Fruit fly (Drosophila melanogaster) whole organism, embryonic: ENCODE measurements around the gene CG33235.

ENCODE experiments used
- Aef1 ChIP-seq: fragments of 200-800 bp; sonication (Bioruptor generic); IDR thresholded peaks from 3 replicates; pipeline ENCODE4 v1.3.6; 2022; ENCODE audit warnings: missing biosample characterization, missing genetic modification characterization
- B-H1 ChIP-seq: fragments of 200-800 bp; sonication (Bioruptor generic); IDR thresholded peaks from 3 replicates; pipeline ENCODE4 v1.3.6; 2022; ENCODE audit warnings: missing biosample characterization, missing genetic modification characterization
- CG10565 ChIP-seq: fragments of 200-800 bp; sonication (Bioruptor generic); optimal IDR thresholded peaks from 3 replicates; lab custom pipeline; 2016; ENCODE audit warnings: missing biosample characterization, mild to moderate bottlenecking, missing genetic modification characterization
- CG12299 ChIP-seq: fragments of 200-800 bp; sonication (Bioruptor generic); optimal IDR thresholded peaks from 2 replicates; lab custom pipeline; 2018; ENCODE audit warnings: missing biosample characterization, mild to moderate bottlenecking, missing genetic modification characterization
- CG1233 ChIP-seq: fragments of 200-800 bp; sonication (Bioruptor generic); optimal IDR thresholded peaks from 4 replicates; lab custom pipeline; 2018; ENCODE audit warnings: missing biosample characterization, mild to moderate bottlenecking, missing genetic modification characterization
- CG12744 ChIP-seq: fragments of 200-800 bp; sonication (Bioruptor generic); optimal IDR thresholded peaks from 2 replicates; lab custom pipeline; 2016; ENCODE audit warnings: missing biosample characterization, missing genetic modification characterization
- CG12769 ChIP-seq: fragments of 200-800 bp; sonication (Bioruptor generic); optimal IDR thresholded peaks from 2 replicates; lab custom pipeline; 2019; ENCODE audit warnings: missing biosample characterization, mild to moderate bottlenecking, missing genetic modification characterization, moderate library complexity
- CG13296 ChIP-seq: fragments of 200-800 bp; sonication (Bioruptor generic); optimal IDR thresholded peaks from 3 replicates; lab custom pipeline; 2018; ENCODE audit warnings: missing biosample characterization, mild to moderate bottlenecking, missing genetic modification characterization
- CG13775 ChIP-seq: fragments of 200-800 bp; sonication (Bioruptor generic); optimal IDR thresholded peaks from 3 replicates; lab custom pipeline; 2017; ENCODE audit warnings: missing biosample characterization, mild to moderate bottlenecking, missing genetic modification characterization
- CG14710 ChIP-seq: fragments of 200-800 bp; sonication (Bioruptor generic); optimal IDR thresholded peaks from 3 replicates; lab custom pipeline; 2019; ENCODE audit warnings: missing biosample characterization, mild to moderate bottlenecking, missing genetic modification characterization, moderate library complexity
- CG1602 ChIP-seq: fragments of 200-800 bp; sonication (Bioruptor generic); optimal IDR thresholded peaks from 3 replicates; lab custom pipeline; 2016; ENCODE audit warnings: missing biosample characterization, missing genetic modification characterization
- CG17829 ChIP-seq: fragments of 200-800 bp; optimal IDR thresholded peaks from 2 replicates; lab custom pipeline; 2019; ENCODE audit warnings: missing biosample characterization, mild to moderate bottlenecking, missing genetic modification characterization, moderate library complexity
- CG2875 ChIP-seq: fragments of 200-800 bp; sonication (Bioruptor generic); optimal IDR thresholded peaks from 2 replicates; lab custom pipeline; 2017; ENCODE audit warnings: missing biosample characterization, mild to moderate bottlenecking, missing genetic modification characterization, missing genetic modification reagents
- CG31388 ChIP-seq: fragments of 200-800 bp; sonication (Bioruptor generic); optimal IDR thresholded peaks from 2 replicates; lab custom pipeline; 2016; ENCODE audit warnings: missing biosample characterization, missing genetic modification characterization
- CG32532 ChIP-seq: fragments of 200-800 bp; sonication (Bioruptor generic); IDR thresholded peaks from 2 replicates; pipeline ENCODE4 v1.3.6; 2022; ENCODE audit warnings: missing biosample characterization, missing genetic modification characterization
- CG32767 ChIP-seq: fragments of 200-800 bp; sonication (Bioruptor generic); IDR thresholded peaks from 2 replicates; pipeline ENCODE4 v1.3.6; 2022; ENCODE audit warnings: missing biosample characterization, missing genetic modification characterization
- CG3407 ChIP-seq: fragments of 200-800 bp; sonication (Bioruptor generic); optimal IDR thresholded peaks from 2 replicates; lab custom pipeline; 2018; ENCODE audit warnings: missing biosample characterization, mild to moderate bottlenecking, missing genetic modification characterization
- CG4617 ChIP-seq: fragments of 200-800 bp; sonication (Bioruptor generic); optimal IDR thresholded peaks from 3 replicates; lab custom pipeline; 2016; ENCODE audit warnings: missing biosample characterization, missing genetic modification characterization, borderline replicate concordance
- CG7357 ChIP-seq: fragments of 200-800 bp; sonication (Bioruptor generic); IDR thresholded peaks from 3 replicates; pipeline ENCODE4 v1.3.6; 2022; ENCODE audit warnings: missing biosample characterization, missing genetic modification characterization
- CG7372 ChIP-seq: fragments of 200-800 bp; sonication (Bioruptor generic); IDR thresholded peaks from 2 replicates; pipeline ENCODE4 v1.3.6; 2022; ENCODE audit warnings: missing biosample characterization, missing genetic modification characterization
- CoRest ChIP-seq: fragments of 200-800 bp; sonication (Bioruptor generic); optimal IDR thresholded peaks from 3 replicates; lab custom pipeline; 2018; ENCODE audit warnings: missing biosample characterization, mild to moderate bottlenecking, missing genetic modification characterization, moderate library complexity
- Dip2 ChIP-seq: fragments of 200-800 bp; sonication (Bioruptor generic); IDR thresholded peaks from 2 replicates; pipeline ENCODE4 v1.3.6; 2022; ENCODE audit warnings: missing biosample characterization, missing genetic modification characterization
- Doc3 ChIP-seq: fragments of 200-800 bp; sonication (Bioruptor generic); IDR thresholded peaks from 3 replicates; pipeline ENCODE4 v1.3.6; 2022; ENCODE audit warnings: missing biosample characterization, missing genetic modification characterization; ENCODE audit not compliant: partially characterized antibody
- Eip74EF ChIP-seq, 2 experiments: fragments of 200-800 bp in 1 of 2; fragments of >200 bp in 1 of 2; sonication (Bioruptor generic) in 1 of 2; optimal IDR thresholded peaks; 2 replicates each; lab custom pipeline; 2017 to 2019; ENCODE audit warnings: missing biosample characterization in 2 of 2, missing genetic modification characterization in 2 of 2, mild to moderate bottlenecking in 1 of 2, moderate library complexity in 1 of 2
- Ets65A ChIP-seq: fragments of 200-800 bp; sonication (Bioruptor generic); peaks from one replicate; lab custom pipeline; 2016; ENCODE audit warnings: missing biosample characterization, missing genetic modification characterization
- Fer3 ChIP-seq: fragments of 200-800 bp; sonication (Bioruptor generic); optimal IDR thresholded peaks from 2 replicates; lab custom pipeline; 2018; ENCODE audit warnings: missing biosample characterization, mild to moderate bottlenecking, missing genetic modification characterization, moderate library complexity
- HHEX ChIP-seq: fragments of 200-800 bp; sonication (Bioruptor generic); optimal IDR thresholded peaks from 3 replicates; lab custom pipeline; 2017; ENCODE audit warnings: missing biosample characterization, mild to moderate bottlenecking, missing genetic modification characterization, missing genetic modification reagents
- NfI ChIP-seq: fragments of 200-800 bp; sonication (Bioruptor generic); optimal IDR thresholded peaks from 3 replicates; lab custom pipeline; 2018; ENCODE audit warnings: missing biosample characterization, mild to moderate bottlenecking, missing genetic modification characterization, moderate library complexity
- Oli ChIP-seq: fragments of 200-800 bp; sonication (Bioruptor generic); optimal IDR thresholded peaks from 2 replicates; lab custom pipeline; 2018; ENCODE audit warnings: missing biosample characterization, mild to moderate bottlenecking, missing genetic modification characterization, moderate library complexity
- Sry-δ ChIP-seq: fragments of 200-800 bp; sonication (Bioruptor generic); optimal IDR thresholded peaks from 2 replicates; lab custom pipeline; 2016; ENCODE audit warnings: missing biosample characterization, missing genetic modification characterization
- YL-1 ChIP-seq: fragments of 200-800 bp; sonication (Bioruptor generic); optimal IDR thresholded peaks from 3 replicates; lab custom pipeline; 2017; ENCODE audit warnings: missing biosample characterization, mild to moderate bottlenecking, missing genetic modification characterization
- bowl ChIP-seq: fragments of 200-800 bp; sonication (Bioruptor generic); IDR thresholded peaks from 2 replicates; pipeline ENCODE4 v1.3.6; 2022; ENCODE audit warnings: missing biosample characterization, missing genetic modification characterization
- bsh ChIP-seq, 2 experiments: fragments of 200-800 bp; sonication (Bioruptor generic); optimal IDR thresholded peaks; 2 replicates each; lab custom pipeline; 2017 to 2018; ENCODE audit warnings: mild to moderate bottlenecking in 2 of 2, missing biosample characterization in 2 of 2, missing genetic modification characterization in 2 of 2, moderate library complexity in 1 of 2
- cas ChIP-seq: fragments of 200-800 bp; sonication (Bioruptor generic); IDR thresholded peaks from 2 replicates; pipeline ENCODE4 v1.3.6; 2022; ENCODE audit warnings: missing biosample characterization, missing genetic modification characterization
- cg ChIP-seq: fragments of 200-800 bp; sonication (Bioruptor generic); optimal IDR thresholded peaks from 3 replicates; lab custom pipeline; 2019; ENCODE audit warnings: missing biosample characterization, mild to moderate bottlenecking, missing genetic modification characterization, moderate library complexity
- chm ChIP-seq: fragments of 200-800 bp; sonication (Bioruptor generic); IDR thresholded peaks from 2 replicates; pipeline ENCODE4 v1.3.6; 2022; ENCODE audit warnings: missing biosample characterization, missing genetic modification characterization
- disco-r ChIP-seq: fragments of 200-800 bp; sonication (Bioruptor generic); optimal IDR thresholded peaks from 2 replicates; lab custom pipeline; 2016; ENCODE audit warnings: missing biosample characterization, missing genetic modification characterization
- eve ChIP-seq, 2 experiments: fragments of >200 bp; optimal IDR thresholded peaks; 2 replicates each; lab custom pipeline; 2017; ENCODE audit warnings: missing biosample characterization in 2 of 2, missing genetic modification characterization in 2 of 2
- grn ChIP-seq: fragments of 200-800 bp; sonication (Bioruptor generic); optimal IDR thresholded peaks from 3 replicates; lab custom pipeline; 2017; ENCODE audit warnings: missing biosample characterization, missing genetic modification characterization
- jigr1 ChIP-seq: fragments of 200-800 bp; sonication (Bioruptor generic); IDR thresholded peaks from 3 replicates; pipeline ENCODE4 v1.3.6; 2022; ENCODE audit warnings: missing biosample characterization, missing genetic modification characterization
- nerfin-2 ChIP-seq: fragments of 200-800 bp; sonication (Bioruptor generic); IDR thresholded peaks from 2 replicates; pipeline ENCODE4 v1.3.6; 2022; ENCODE audit warnings: missing biosample characterization, missing genetic modification characterization; ENCODE audit not compliant: partially characterized antibody
- nom ChIP-seq: fragments of 200-800 bp; sonication (Bioruptor generic); optimal IDR thresholded peaks from 2 replicates; lab custom pipeline; 2017; ENCODE audit warnings: missing biosample characterization, missing genetic modification characterization, mild to moderate bottlenecking, moderate library complexity, missing genetic modification reagents
- otp ChIP-seq: fragments of 200-800 bp; sonication (Bioruptor generic); IDR thresholded peaks from 3 replicates; pipeline ENCODE4, ENCODE4 v1.3.6; 2022; ENCODE audit warnings: missing biosample characterization, missing genetic modification characterization
- peb ChIP-seq: fragments of 200-800 bp; sonication (Bioruptor generic); IDR thresholded peaks from 2 replicates; pipeline ENCODE4 v1.3.6; 2022; ENCODE audit warnings: missing biosample characterization, missing genetic modification characterization
- pum ChIP-seq: fragments of 200-800 bp; sonication (Bioruptor generic); optimal IDR thresholded peaks from 2 replicates; lab custom pipeline; 2016; ENCODE audit warnings: missing biosample characterization, missing genetic modification characterization
- repo ChIP-seq: fragments of 200-800 bp; sonication (Bioruptor generic); optimal IDR thresholded peaks from 2 replicates; lab custom pipeline; 2016; ENCODE audit warnings: missing biosample characterization, missing genetic modification characterization
- scrt ChIP-seq: fragments of 200-800 bp; sonication (Bioruptor generic); optimal IDR thresholded peaks from 2 replicates; lab custom pipeline; 2018; ENCODE audit warnings: missing biosample characterization, mild to moderate bottlenecking, missing genetic modification characterization, moderate library complexity
- shn ChIP-seq: fragments of 200-800 bp; sonication (Bioruptor generic); optimal IDR thresholded peaks from 3 replicates; lab custom pipeline; 2016; ENCODE audit warnings: missing biosample characterization, missing genetic modification characterization
- zf30C ChIP-seq: fragments of 200-800 bp; sonication (Bioruptor generic); optimal IDR thresholded peaks from 3 replicates; lab custom pipeline; 2018; ENCODE audit warnings: missing biosample characterization, mild to moderate bottlenecking, missing genetic modification characterization

CG33235 gene

dm6 chrX:11454189-11454882 lies 37.0 kb downstream of the CG33235 start, which contains the start of the genes Evi5 and HP5 (continued):
- TF ChIP-seq CG4617 (GFP tag; lab: Kevin White, UChicago) = no peak
- peak; percentile 36 for TF ChIP-seq grn
- peak; percentile 25 for TF ChIP-seq CG13775
- TF ChIP-seq eve (GFP tag; optimal IDR thresholded peaks at IDR 0.05; lab: Kevin White, UChicago) = peak in 1 of 2 experiments; percentile 32
- no peak for TF ChIP-seq CG32767 (GFP tag; lab: Robert Waterston, UW)
- TF ChIP-seq otp (GFP tag; lab: Robert Waterston, UW) = 0 out of 3 replicates have a peak, but pooled peaks have one; percentile 22
- no peak for TF ChIP-seq disco-r (GFP tag; lab: Kevin White, UChicago)
- TF ChIP-seq CG7372 = peak; percentile 43; the same call in 1 of the 2 replicates
- peak; percentile 60 for TF ChIP-seq nom (GFP tag; lab: Kevin White, UChicago)
- no peak; the same call in 1 of the 2 replicates for TF ChIP-seq nerfin-2 (GFP tag; lab: Robert Waterston, UW)
- TF ChIP-seq CG14710 (tag; lab: Kevin White, UChicago) = peak; percentile 57
- no peak for TF ChIP-seq CG12744 (GFP tag; lab: Kevin White, UChicago)
- TF ChIP-seq scrt (GFP tag; lab: Kevin White, UChicago) = no peak
- TF ChIP-seq Dip2 (GFP tag; lab: Robert Waterston, UW) = no peak
- peak; percentile 26; the same call in 1 of the 3 replicates for TF ChIP-seq CG7357 (GFP tag; lab: Robert Waterston, UW)
- TF ChIP-seq CG31388 (GFP tag; lab: Kevin White, UChicago) = no peak
- TF ChIP-seq YL-1 = no peak
- peak; percentile 44 for TF ChIP-seq CG12769 (tag; lab: Kevin White, UChicago)
- peak; percentile 66 for TF ChIP-seq Aef1 (GFP tag; lab: Robert Waterston, UW)
- TF ChIP-seq cas = peak; percentile 12; the same call in 1 of the 2 replicates
- TF ChIP-seq cg (GFP tag; lab: Kevin White, UChicago) = peak; percentile 31
- peak; percentile 81 for TF ChIP-seq zf30C (GFP tag; lab: Kevin White, UChicago)
- peak; percentile 57 for TF ChIP-seq shn (GFP tag; lab: Kevin White, UChicago)
- no peak for TF ChIP-seq bowl (GFP tag; lab: Robert Waterston, UW)
- TF ChIP-seq CG1602 (GFP tag; lab: Kevin White, UChicago) = peak; percentile 58
- TF ChIP-seq Ets65A (GFP tag; lab: Kevin White, UChicago) = peak; percentile 92
- peak; percentile 12 for TF ChIP-seq Fer3 (tag; lab: Kevin White, UChicago)
- no peak for TF ChIP-seq chm (GFP tag; lab: Robert Waterston, UW)
- peak; percentile 21 for TF ChIP-seq Oli
- peak; percentile 71 for TF ChIP-seq CG32532 (GFP tag; lab: Robert Waterston, UW)
- peak; percentile 57 for TF ChIP-seq CG17829 (tag; lab: Kevin White, UChicago)
- TF ChIP-seq CoRest = peak; percentile 67
- TF ChIP-seq bsh (GFP tag; optimal IDR thresholded peaks at IDR 0.05; lab: Kevin White, UChicago) = peak in 1 of 2 experiments; percentile 7
- peak; percentile 24 for TF ChIP-seq CG12299
- no peak for TF ChIP-seq CG3407 (GFP tag; lab: Kevin White, UChicago)
- no peak for TF ChIP-seq repo (GFP tag; lab: Kevin White, UChicago)
- 0 out of 3 replicates have a peak, but pooled peaks have one; percentile 23 for TF ChIP-seq jigr1 (GFP tag; lab: Robert Waterston, UW)
- peak; percentile 56 for TF ChIP-seq CG1233 (GFP tag; lab: Kevin White, UChicago)
- no peak for TF ChIP-seq CG2875 (GFP tag; lab: Kevin White, UChicago)
- TF ChIP-seq NfI = peak; percentile 12
- no peak for TF ChIP-seq Doc3
- TF ChIP-seq B-H1 (GFP tag; lab: Robert Waterston, UW) = peak; percentile 40; the same call in 1 of the 3 replicates
- TF ChIP-seq Eip74EF (GFP tag; optimal IDR thresholded peaks at IDR 0.05; lab: Kevin White, UChicago) = no peak
- TF ChIP-seq Sry-δ = peak; percentile 67
- TF ChIP-seq CG10565 = no peak
- peak; percentile 48 for TF ChIP-seq pum (GFP tag; lab: Kevin White, UChicago)
- no peak for TF ChIP-seq peb (GFP tag; lab: Robert Waterston, UW)
- no peak for TF ChIP-seq CG13296 (GFP tag; lab: Kevin White, UChicago)
- no peak for TF ChIP-seq HHEX
